Worm (Caenorhabditis elegans) whole organism, L4 larva: ENCODE data around the gene btbd-10.

ENCODE experiments used
- F10B5.3 ChIP-seq: sonication (generic microtip); optimal IDR thresholded peaks from 2 replicates; lab custom pipeline; 2016; ENCODE audit warnings: mild to moderate bottlenecking, missing genetic modification characterization, missing compliant biosample characterization
- F37D6.2 ChIP-seq: sonication (generic microtip); optimal IDR thresholded peaks from 2 replicates; lab custom pipeline; 2016; ENCODE audit warnings: mild to moderate bottlenecking, missing genetic modification characterization, missing compliant biosample characterization
- F49E8.2 ChIP-seq: sonication (generic microtip); optimal IDR thresholded peaks from 2 replicates; lab custom pipeline; 2016; ENCODE audit warnings: missing compliant biosample characterization, mild to moderate bottlenecking, missing genetic modification characterization, borderline replicate concordance
- T20F7.1 ChIP-seq: fragments of 200-800 bp; sonication (Bioruptor generic); optimal IDR thresholded peaks from 2 replicates; lab custom pipeline; 2018; ENCODE audit warnings: mild to moderate bottlenecking, missing genetic modification characterization, missing compliant biosample characterization
- Y48G9A.11 ChIP-seq: fragments of 200-800 bp; sonication (Bioruptor generic); IDR thresholded peaks from 2 replicates; pipeline ENCODE4 v1.3.6; 2022; ENCODE audit warnings: missing genetic modification reagents, missing genetic modification characterization, missing compliant biosample characterization
- ZK337.2 ChIP-seq: fragments of 200-800 bp; sonication (Bioruptor generic); IDR thresholded peaks from 2 replicates; pipeline ENCODE4 v1.3.6; 2022; ENCODE audit warnings: missing genetic modification reagents, missing genetic modification characterization, missing compliant biosample characterization
- ZK546.5 ChIP-seq, 2 experiments: sonication (generic microtip); optimal IDR thresholded peaks; 2 replicates each; lab custom pipeline; 2017; ENCODE audit warnings: missing biosample characterization in 2 of 2, missing genetic modification characterization in 2 of 2
- aly-2 ChIP-seq: sonication (generic microtip); optimal IDR thresholded peaks from 2 replicates; lab custom pipeline; 2018; ENCODE audit warnings: missing biosample characterization, missing genetic modification characterization
- attf-4 ChIP-seq: sonication (generic microtip); optimal IDR thresholded peaks from 3 replicates; lab custom pipeline; 2017; ENCODE audit warnings: missing biosample characterization, missing genetic modification characterization
- ceh-32 ChIP-seq: sonication (generic microtip); optimal IDR thresholded peaks from 2 replicates; lab custom pipeline; 2016; ENCODE audit warnings: mild to moderate bottlenecking, missing genetic modification characterization, missing compliant biosample characterization; ENCODE audit not compliant: poor library complexity
- ceh-44 ChIP-seq: fragments of 200-800 bp; sonication (Bioruptor generic); IDR thresholded peaks from 2 replicates; pipeline ENCODE4 v1.3.6; 2022; ENCODE audit warnings: missing genetic modification reagents, missing genetic modification characterization, missing compliant biosample characterization
- ceh-62 ChIP-seq: sonication (generic microtip); optimal IDR thresholded peaks from 2 replicates; lab custom pipeline; 2017; ENCODE audit warnings: missing biosample characterization, missing genetic modification characterization
- ceh-82 ChIP-seq: sonication (generic microtip); optimal IDR thresholded peaks from 2 replicates; lab custom pipeline; 2017; ENCODE audit warnings: missing biosample characterization, missing genetic modification characterization
- ces-1 ChIP-seq: fragments of 150-350 bp; sonication (generic microtip); optimal IDR thresholded peaks from 4 replicates; lab custom pipeline; 2014; ENCODE audit warnings: missing biosample characterization, missing genetic modification reagents, missing genetic modification characterization
- cey-2 ChIP-seq: sonication (generic microtip); optimal IDR thresholded peaks from 3 replicates; lab custom pipeline; 2017; ENCODE audit warnings: missing genetic modification characterization, mild to moderate bottlenecking, missing compliant biosample characterization, antibody characterized with exemption, borderline replicate concordance; ENCODE audit not compliant: insufficient read depth
- ctbp-1 ChIP-seq: fragments of 200-800 bp; sonication (Bioruptor generic); IDR thresholded peaks from 2 replicates; pipeline ENCODE4 v1.3.6; 2022; ENCODE audit warnings: missing genetic modification reagents, missing genetic modification characterization, missing compliant biosample characterization
- daf-8 ChIP-seq: fragments of 200-800 bp; sonication (Bioruptor generic); IDR thresholded peaks from 2 replicates; pipeline ENCODE4 v1.3.6; 2022; ENCODE audit warnings: missing genetic modification characterization, missing compliant biosample characterization
- dmd-6 ChIP-seq: fragments of 200-800 bp; sonication (Bioruptor generic); IDR thresholded peaks from 2 replicates; pipeline ENCODE4 v1.3.6; 2022; ENCODE audit warnings: missing genetic modification reagents, missing genetic modification characterization, missing compliant biosample characterization
- dmd-8 ChIP-seq: fragments of 200-800 bp; sonication (Bioruptor generic); IDR thresholded peaks from 2 replicates; pipeline ENCODE4 v1.3.6; 2022; ENCODE audit warnings: missing genetic modification characterization, missing compliant biosample characterization
- dmd-9 ChIP-seq: fragments of 200-800 bp; sonication (Bioruptor generic); IDR thresholded peaks from 2 replicates; pipeline ENCODE4 v1.3.6; 2022; ENCODE audit warnings: missing genetic modification reagents, missing genetic modification characterization, missing compliant biosample characterization
- dpl-1 ChIP-seq: fragments of 150-350 bp; optimal IDR thresholded peaks from 2 replicates; lab custom pipeline; 2014; ENCODE audit warnings: missing biosample characterization, missing genetic modification reagents, missing genetic modification characterization
- dve-1 ChIP-seq: sonication (generic microtip); optimal IDR thresholded peaks from 2 replicates; lab custom pipeline; 2017; ENCODE audit warnings: antibody characterized with exemption, mild to moderate bottlenecking, missing genetic modification characterization, missing compliant biosample characterization; ENCODE audit not compliant: insufficient read depth
- egl-43 ChIP-seq: fragments of 200-800 bp; sonication (Bioruptor generic); IDR thresholded peaks from 2 replicates; pipeline ENCODE4 v1.3.6; 2022; ENCODE audit warnings: missing genetic modification reagents, missing genetic modification characterization, missing compliant biosample characterization
- fos-1 ChIP-seq: fragments of 150-350 bp; optimal IDR thresholded peaks from 2 replicates; lab custom pipeline; 2014; ENCODE audit warnings: missing biosample characterization, missing genetic modification characterization
- hif-1 ChIP-seq, 2 experiments: sonication (generic microtip); optimal IDR thresholded peaks; 2 replicates each; lab custom pipeline; 2016 to 2017; ENCODE audit warnings: missing compliant biosample characterization in 2 of 2, missing genetic modification characterization in 2 of 2, missing genetic modification reagents in 2 of 2, missing genotype in 2 of 2, mild to moderate bottlenecking in 1 of 2
- hlh-11 ChIP-seq: fragments of 200-800 bp; sonication (Bioruptor generic); optimal IDR thresholded peaks from 2 replicates; lab custom pipeline; 2018; ENCODE audit warnings: mild to moderate bottlenecking, missing genetic modification characterization, missing compliant biosample characterization
- hmg-1.1 ChIP-seq: fragments of 200-800 bp; sonication (Bioruptor generic); IDR thresholded peaks from 2 replicates; pipeline ENCODE4 v1.3.6; 2022; ENCODE audit warnings: missing genetic modification reagents, missing genetic modification characterization, missing compliant biosample characterization
- jun-1 ChIP-seq: fragments of 150-350 bp; optimal IDR thresholded peaks from 2 replicates; lab custom pipeline; 2014; ENCODE audit warnings: missing biosample characterization, missing genetic modification reagents, missing genetic modification characterization
- lim-7 ChIP-seq: fragments of 200-800 bp; sonication (Bioruptor generic); IDR thresholded peaks from 2 replicates; pipeline ENCODE4 v1.3.6; 2022; ENCODE audit warnings: missing genetic modification characterization, missing compliant biosample characterization
- lin-1 ChIP-seq: fragments of 200-800 bp; sonication (Bioruptor generic); IDR thresholded peaks from 2 replicates; pipeline ENCODE4 v1.3.6; 2022; ENCODE audit warnings: missing genetic modification reagents, missing genetic modification characterization, missing compliant biosample characterization
- lin-15B ChIP-seq: fragments of 150-350 bp; sonication (generic microtip); optimal IDR thresholded peaks from 3 replicates; lab custom pipeline; 2014; ENCODE audit warnings: missing biosample characterization, missing genetic modification characterization
- lin-39 ChIP-seq: fragments of 150-350 bp; optimal IDR thresholded peaks from 2 replicates; lab custom pipeline; 2014; ENCODE audit warnings: missing biosample characterization, missing genetic modification reagents, missing genetic modification characterization
- lir-3 ChIP-seq: sonication (generic microtip); optimal IDR thresholded peaks from 2 replicates; lab custom pipeline; 2016; ENCODE audit warnings: mild to moderate bottlenecking, missing genetic modification characterization, missing compliant biosample characterization
- lsy-2 ChIP-seq, 2 experiments: fragments of 150-350 bp in 1 of 2; sonication (generic microtip) in 1 of 2; optimal IDR thresholded peaks; 2 replicates each; lab custom pipeline; 2014 to 2017; ENCODE audit warnings: missing biosample characterization in 2 of 2, missing genetic modification characterization in 2 of 2
- madf-5 ChIP-seq, 2 experiments: fragments of 200-800 bp; sonication (Bioruptor generic); IDR thresholded peaks; 2 replicates each; pipeline ENCODE4 v1.3.6; 2022; ENCODE audit warnings: missing compliant biosample characterization in 2 of 2, missing genetic modification characterization in 2 of 2
- mep-1 ChIP-seq: fragments of 150-350 bp; sonication (generic microtip); optimal IDR thresholded peaks from 3 replicates; lab custom pipeline; 2014; ENCODE audit warnings: missing biosample characterization, missing genetic modification characterization
- mxl-3 ChIP-seq: fragments of 200-800 bp; sonication (Bioruptor generic); optimal IDR thresholded peaks from 2 replicates; lab custom pipeline; 2018; ENCODE audit warnings: mild to moderate bottlenecking, missing genetic modification characterization, missing compliant biosample characterization
- nhr-10 ChIP-seq: fragments of 150-350 bp; optimal IDR thresholded peaks from 2 replicates; lab custom pipeline; 2014; ENCODE audit warnings: missing biosample characterization, missing genetic modification characterization
- nhr-111 ChIP-seq: fragments of 200-800 bp; sonication (Bioruptor generic); optimal IDR thresholded peaks from 2 replicates; lab custom pipeline; 2018; ENCODE audit warnings: mild to moderate bottlenecking, missing genetic modification characterization, missing compliant biosample characterization
- nhr-237 ChIP-seq: sonication (generic microtip); optimal IDR thresholded peaks from 2 replicates; lab custom pipeline; 2017; ENCODE audit warnings: missing biosample characterization, missing genetic modification characterization
- nhr-42 ChIP-seq: fragments of 200-800 bp; sonication (Bioruptor generic); IDR thresholded peaks from 2 replicates; pipeline ENCODE4 v1.3.6; 2022; ENCODE audit warnings: missing genetic modification characterization, missing compliant biosample characterization
- nhr-6 ChIP-seq: fragments of 150-350 bp; optimal IDR thresholded peaks from 2 replicates; lab custom pipeline; 2014; ENCODE audit warnings: missing biosample characterization, missing genetic modification characterization
- nhr-77 ChIP-seq: fragments of 150-350 bp; optimal IDR thresholded peaks from 2 replicates; lab custom pipeline; 2014; ENCODE audit warnings: missing biosample characterization, missing genetic modification characterization
- pha-4 ChIP-seq, 2 experiments: fragments of 150-350 bp in 1 of 2; fragments of 200-800 bp in 1 of 2; sonication (Bioruptor generic) in 1 of 2; IDR thresholded peaks in 1 of 2; optimal IDR thresholded peaks in 1 of 2; 2 replicates each; pipeline versions ENCODE4 v1.3.6 to Lab custom; 2014 to 2022; ENCODE audit warnings: missing genetic modification characterization in 2 of 2, missing genetic modification reagents in 2 of 2, missing biosample characterization in 1 of 2, missing compliant biosample characterization in 1 of 2
- sdz-12 ChIP-seq: fragments of 200-800 bp; sonication (Bioruptor generic); optimal IDR thresholded peaks from 2 replicates; lab custom pipeline; 2018; ENCODE audit warnings: mild to moderate bottlenecking, missing genetic modification characterization, missing compliant biosample characterization
- spr-1 ChIP-seq: sonication (generic microtip); optimal IDR thresholded peaks from 2 replicates; lab custom pipeline; 2016; ENCODE audit warnings: mild to moderate bottlenecking, missing genetic modification characterization, missing compliant biosample characterization
- unc-62 ChIP-seq, 3 experiments: fragments of 150-350 bp in 1 of 3; sonication (generic microtip); optimal IDR thresholded peaks in 2 of 3; peaks in 1 of 3; 1 replicate in 1 of 3; 2 replicates in 2 of 3; lab custom pipeline; 2014 to 2017; ENCODE audit warnings: missing biosample characterization in 3 of 3, missing genetic modification characterization in 3 of 3, missing genetic modification reagents in 3 of 3, missing genotype in 1 of 3
- zag-1 ChIP-seq: fragments of 150-350 bp; optimal IDR thresholded peaks from 2 replicates; lab custom pipeline; 2014; ENCODE audit warnings: missing biosample characterization, missing genetic modification characterization
- zip-11 ChIP-seq: fragments of 200-800 bp; sonication (Bioruptor generic); IDR thresholded peaks from 2 replicates; pipeline ENCODE4 v1.3.6; 2022; ENCODE audit warnings: missing genetic modification characterization, missing compliant biosample characterization
- ztf-11 ChIP-seq: fragments of 150-350 bp; optimal IDR thresholded peaks from 2 replicates; lab custom pipeline; 2014; ENCODE audit warnings: missing biosample characterization, missing genetic modification characterization
- ztf-7 ChIP-seq: fragments of 150-350 bp; optimal IDR thresholded peaks from 2 replicates; lab custom pipeline; 2014; ENCODE audit warnings: missing biosample characterization, missing genetic modification characterization

The btbd-10 gene

ce11 chrII:4881727-4882126 is 23.1 kb upstream of the btbd-10 start, which contains the start of gene gst-7 (continued):
- TF ChIP-seq lim-7 (GFP tag; lab: Robert Waterston, UW) (no peak), F49E8.2 (no peak), dpl-1 (GFP tag; lab: Kevin White, UChicago) (no peak), zip-11 (GFP tag; lab: Robert Waterston, UW) (no peak), egl-43 (GFP tag; lab: Robert Waterston, UW) (no peak), zag-1 (tag; lab: Kevin White, UChicago) (no peak), aly-2 (tag; lab: Kevin White, UChicago) (no peak), dmd-9 (no peak), mep-1 (peak; percentile 28), nhr-77 (tag; lab: Kevin White, UChicago) (peak; percentile 39), dmd-8 (GFP tag; lab: Robert Waterston, UW) (no peak), sdz-12 (GFP tag; lab: Kevin White, UChicago) (no peak), lin-1 (GFP tag; lab: Robert Waterston, UW) (no peak), nhr-10 (no peak), hif-1 (tag; optimal IDR thresholded peaks at IDR 0.05; lab: Kevin White, UChicago) (peak in 1 of 2 experiments; percentile 11), daf-8 (GFP tag; lab: Robert Waterston, UW) (no peak), nhr-237 (tag; lab: Kevin White, UChicago) (no peak), F37D6.2 (no peak), ztf-11 (tag; lab: Kevin White, UChicago) (no peak), ztf-7 (tag; lab: Kevin White, UChicago) (peak; percentile 5), ceh-62 (no peak), fos-1 (tag; lab: Kevin White, UChicago) (no peak), lin-39 (tag; lab: Kevin White, UChicago) (no peak), cey-2 (tag; lab: Kevin White, UChicago) (peak; percentile 77), ctbp-1 (GFP tag; lab: Robert Waterston, UW) (no peak), F10B5.3 (tag; lab: Kevin White, UChicago) (no peak), ces-1 (GFP tag; lab: Kevin White, UChicago) (no peak), nhr-6 (tag; lab: Kevin White, UChicago) (no peak), dmd-6 (GFP tag; lab: Robert Waterston, UW) (peak; percentile 73), nhr-111 (GFP tag; lab: Kevin White, UChicago) (no peak), jun-1 (tag; lab: Kevin White, UChicago) (no peak), mxl-3 (peak; percentile 95), ZK546.5 (tag; optimal IDR thresholded peaks at IDR 0.05; lab: Kevin White, UChicago) (no peak), spr-1 (tag; lab: Kevin White, UChicago) (no peak), lin-15B (tag; lab: Kevin White, UChicago) (no peak), attf-4 (tag; lab: Kevin White, UChicago) (no peak), lsy-2 (tag; optimal IDR thresholded peaks at IDR 0.05; lab: Kevin White, UChicago) (peak in 1 of 2 experiments; percentile 51), T20F7.1 (GFP tag; lab: Kevin White, UChicago) (no peak), unc-62 (GFP tag; optimal IDR thresholded peaks at IDR 0.05 in 1 of 2; lab: Kevin White, UChicago) (no peak), unc-62 (tag; optimal IDR thresholded peaks at IDR 0.05; lab: Kevin White, UChicago) (no peak), dve-1 (tag; lab: Kevin White, UChicago) (peak; percentile 83), ZK337.2 (no peak), lir-3 (tag; lab: Kevin White, UChicago) (no peak), pha-4 (GFP tag; IDR thresholded peaks at IDR 0.05; lab: Robert Waterston, UW) (no peak), pha-4 (tag; optimal IDR thresholded peaks at IDR 0.05; lab: Kevin White, UChicago) (peak; percentile 37), Y48G9A.11 (no peak), madf-5 (GFP tag; IDR thresholded peaks at IDR 0.05; lab: Robert Waterston, UW) (no peak), hmg-1.1 (peak; percentile 35; the same call in 1 of the 2 replicates), hlh-11 (tag; lab: Kevin White, UChicago) (peak; percentile 79), ceh-32 (tag; lab: Kevin White, UChicago) (no peak), ceh-82 (no peak), nhr-42 (no peak), ceh-44 (no peak)
